Worm (Caenorhabditis elegans): ENCODE measurements around the gene taf-11.1.

Gene taf-11.1

DNA sequence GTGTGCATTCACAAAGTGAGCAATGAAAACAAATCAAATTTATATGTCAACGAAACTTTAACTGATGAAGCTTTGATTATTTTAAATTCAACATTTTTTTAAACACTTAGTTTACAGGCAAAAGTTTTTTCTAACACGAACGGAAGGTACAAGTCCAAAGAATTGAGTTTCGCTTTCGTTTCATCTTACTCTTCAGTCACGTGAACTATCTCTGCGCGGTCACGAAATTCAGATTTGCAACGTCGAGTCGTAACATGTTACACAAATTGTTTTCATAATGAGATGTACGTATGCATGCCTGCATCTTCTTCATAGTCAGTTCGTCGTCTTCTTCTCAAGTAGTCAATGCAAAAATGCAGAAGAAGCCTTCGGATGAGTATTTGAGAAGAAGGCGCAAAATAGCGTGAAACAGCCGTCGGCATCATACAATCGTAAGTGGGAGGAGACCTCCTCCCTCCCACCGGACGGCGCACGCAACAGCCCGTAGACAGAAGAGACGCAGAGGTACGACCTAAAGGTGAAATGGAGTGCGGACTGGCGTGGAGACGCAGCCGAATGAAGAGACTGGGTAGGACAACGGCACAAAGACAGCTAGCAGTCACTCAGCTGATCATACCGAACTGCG is 10.4 kb downstream of the taf-11.1 start, which contains the start of gene coel-1 (continued):
- peak; percentile 41 for TF ChIP-seq tbx-2 (tag; optimal IDR thresholded peaks at IDR 0.05)
- peak; percentile 13 for TF ChIP-seq mep-1 (tag; optimal IDR thresholded peaks at IDR 0.05)
- no peak for TF ChIP-seq isw-1 (GFP tag; IDR thresholded peaks at IDR 0.05)
- TF ChIP-seq nhr-90 (tag; optimal IDR thresholded peaks at IDR 0.05; ENCODE audit: poor library complexity), result peak; percentile 11
- no peak for TF ChIP-seq alr-1 (tag; optimal IDR thresholded peaks at IDR 0.05; ENCODE audit: borderline replicate concordance)
- peak; percentile 5 for TF ChIP-seq unc-130 (tag; optimal IDR thresholded peaks at IDR 0.05)
- no peak for TF ChIP-seq zag-1 (tag; optimal IDR thresholded peaks at IDR 0.05)
- peak in 1 of 6 experiments; percentile 14 for TF ChIP-seq elt-3 (tag; optimal IDR thresholded peaks at IDR 0.05)
- TF ChIP-seq egl-27 (tag; optimal IDR thresholded peaks at IDR 0.05), result no peak
- peak; percentile 36 for TF ChIP-seq swsn-7 (tag; optimal IDR thresholded peaks at IDR 0.05)
- no peak for TF ChIP-seq pag-3 (tag; optimal IDR thresholded peaks at IDR 0.05; ENCODE audit: borderline replicate concordance, insufficient read depth)
- TF ChIP-seq ces-1 (GFP tag; optimal IDR thresholded peaks at IDR 0.05), result no peak
- TF ChIP-seq hlh-4 (tag; optimal IDR thresholded peaks at IDR 0.05), result no peak
- peak; percentile 14 for TF ChIP-seq irx-1 (tag; optimal IDR thresholded peaks at IDR 0.05)
- peak; percentile 81 for TF ChIP-seq nhr-85 (tag)
- peak; percentile 70 for TF ChIP-seq nhr-71 (tag; optimal IDR thresholded peaks at IDR 0.05)
- no peak for TF ChIP-seq nhr-84 (tag; optimal IDR thresholded peaks at IDR 0.05)
- TF ChIP-seq unc-86 (tag; optimal IDR thresholded peaks at IDR 0.05), result peak; percentile 57
- TF ChIP-seq zip-4 (GFP tag; optimal IDR thresholded peaks at IDR 0.05), result no peak
- no peak for TF ChIP-seq sptf-1 (tag; optimal IDR thresholded peaks at IDR 0.05)
- no peak for TF ChIP-seq pqm-1 (tag; optimal IDR thresholded peaks at IDR 0.05)
- TF ChIP-seq lir-3 (tag; optimal IDR thresholded peaks at IDR 0.05; ENCODE audit: poor library complexity), result no peak
- no peak for TF ChIP-seq lin-15B (tag; optimal IDR thresholded peaks at IDR 0.05)
- TF ChIP-seq ceh-8 (GFP tag; optimal IDR thresholded peaks at IDR 0.05), result no peak
- TF ChIP-seq nhr-28 (tag; optimal IDR thresholded peaks at IDR 0.05), result no peak
- TF ChIP-seq fos-1 (tag; optimal IDR thresholded peaks at IDR 0.05), result no peak
- peak; percentile 33 for TF ChIP-seq jun-1 (tag; optimal IDR thresholded peaks at IDR 0.05)
- TF ChIP-seq ceh-82 (tag; optimal IDR thresholded peaks at IDR 0.05), result peak in 2 of 3 experiments; percentile 41 to 61
- TF ChIP-seq sox-4 (tag; optimal IDR thresholded peaks at IDR 0.05), result no peak
- TF ChIP-seq fkh-8 (tag; optimal IDR thresholded peaks at IDR 0.05), result no peak
- peak in 1 of 2 experiments; percentile 41 for TF ChIP-seq efl-1 (optimal IDR thresholded peaks at IDR 0.05)
- peak in 1 of 2 experiments; percentile 82 for TF ChIP-seq efl-1 (GFP tag; optimal IDR thresholded peaks at IDR 0.05 in 1 of 2)

- TF ChIP-seq aha-1 (tag; optimal IDR thresholded peaks at IDR 0.05), result no peak
- peak; percentile 26 for TF ChIP-seq elt-2 (tag; optimal IDR thresholded peaks at IDR 0.05)
- peak; percentile 45 for TF ChIP-seq rnt-1 (tag; optimal IDR thresholded peaks at IDR 0.05)
- TF ChIP-seq lin-14 (GFP tag; optimal IDR thresholded peaks at IDR 0.05), result peak; percentile 53
- peak; percentile 35 for TF ChIP-seq lin-39 (tag; optimal IDR thresholded peaks at IDR 0.05)
- peak; percentile 2 for TF ChIP-seq xbp-1 (tag; optimal IDR thresholded peaks at IDR 0.05)
- TF ChIP-seq C16A3.4 (tag; optimal IDR thresholded peaks at IDR 0.05), result no peak
- TF ChIP-seq nhr-85 (tag), result peak; percentile 38
- peak; percentile 46 for TF ChIP-seq nhr-20 (tag; optimal IDR thresholded peaks at IDR 0.05)
- peak in 1 of 2 experiments; percentile 64 for TF ChIP-seq lin-35 (GFP tag; optimal IDR thresholded peaks at IDR 0.05)
- TF ChIP-seq snu-23 (GFP tag; optimal IDR thresholded peaks at IDR 0.05), result peak; percentile 16
- TF ChIP-seq blmp-1 (tag; optimal IDR thresholded peaks at IDR 0.05), result peak; percentile 89
- TF ChIP-seq C04F5.9 (tag; optimal IDR thresholded peaks at IDR 0.05), result no peak
- TF ChIP-seq fkh-10 (GFP tag; optimal IDR thresholded peaks at IDR 0.05), result no peak
- TF ChIP-seq lsy-2 (tag; optimal IDR thresholded peaks at IDR 0.05), result peak in 1 of 2 experiments; percentile 9
- TF ChIP-seq mdl-1 (tag; optimal IDR thresholded peaks at IDR 0.05), result peak in 1 of 2 experiments; percentile 38
- peak; percentile 3 for TF ChIP-seq mep-1 (tag; optimal IDR thresholded peaks at IDR 0.05)
- peak; percentile 71 for TF ChIP-seq nhr-71 (tag; optimal IDR thresholded peaks at IDR 0.05)
Measured at ce11 chrX:4266178-4266931, 11.4 kb downstream of the taf-11.1 start.

Data from whole organism, L1 larva.